Fruit fly (Drosophila melanogaster): ENCODE measurements around the gene CG9117.

CG9117 gene

DNA sequence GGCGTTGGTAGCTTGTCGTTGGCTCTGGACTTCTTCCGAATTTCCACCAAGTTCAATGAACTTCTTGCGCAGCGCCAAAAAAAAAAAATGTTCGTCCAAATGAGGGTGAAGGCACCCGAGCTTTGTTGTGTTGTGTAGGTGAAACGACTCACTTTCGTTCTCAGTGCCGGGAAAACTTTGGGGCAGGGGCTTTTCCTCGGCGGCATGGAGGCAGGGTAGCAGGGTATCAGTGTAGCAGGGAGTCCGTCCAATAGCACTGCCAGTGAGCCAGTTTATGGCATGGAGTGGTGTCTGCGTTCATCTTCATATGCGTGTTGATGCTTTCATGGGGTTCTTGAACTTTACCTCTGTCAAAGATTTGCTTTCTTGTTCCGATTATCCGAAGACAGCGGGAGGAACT, 36.6 kb upstream of the CG9117 start:
- TF ChIP-seq CrebA (GFP tag; optimal IDR thresholded peaks at IDR 0.05; ENCODE audit: borderline replicate concordance) (no peak), N (GFP tag; optimal IDR thresholded peaks at IDR 0.05) (no peak), psq (GFP tag; optimal IDR thresholded peaks at IDR 0.05) (no peak), foxo (GFP tag; optimal IDR thresholded peaks at IDR 0.05) (no peak), Rel (GFP tag; optimal IDR thresholded peaks at IDR 0.05) (no peak), Rel (tag; optimal IDR thresholded peaks at IDR 0.05) (no peak), Abd-B (GFP tag; optimal IDR thresholded peaks at IDR 0.05) (no peak), GATAd (GFP tag; optimal IDR thresholded peaks at IDR 0.05) (no peak)

- TF ChIP-seq rgr (GFP tag; optimal IDR thresholded peaks at IDR 0.05), result no peak
- TF ChIP-seq pan (optimal IDR thresholded peaks at IDR 0.05), result no peak
- TF ChIP-seq Dif (GFP tag; optimal IDR thresholded peaks at IDR 0.05; ENCODE audit: partially characterized antibody), result no peak
- no peak for TF ChIP-seq ey (GFP tag; optimal IDR thresholded peaks at IDR 0.05)
Measured at dm6 chr2L:6073894-6074293, 36.2 kb upstream of the CG9117 start.

DNA sequence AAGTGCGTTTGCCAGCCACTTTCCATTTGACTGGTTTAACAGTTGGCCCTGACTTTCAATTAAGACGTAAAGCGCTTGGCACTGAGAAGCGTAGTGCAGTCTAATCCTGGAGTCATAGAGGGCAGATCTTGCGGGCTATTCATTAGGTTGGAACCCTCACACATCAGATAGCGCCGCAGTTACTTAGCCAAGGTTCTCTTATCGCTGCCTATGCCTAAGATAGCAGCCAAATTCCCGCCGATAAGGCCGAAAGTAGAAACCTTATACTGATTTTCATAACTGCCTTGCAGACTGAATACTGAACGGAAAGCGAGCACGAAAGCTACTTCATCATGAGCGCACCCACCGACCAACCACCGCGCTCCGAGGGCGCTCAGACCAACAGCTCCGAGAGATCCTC, 34.4 kb upstream of the CG9117 start:
- TF ChIP-seq dsf (GFP tag; optimal IDR thresholded peaks at IDR 0.05; ENCODE audit: borderline replicate concordance) (no peak), tai (GFP tag; optimal IDR thresholded peaks at IDR 0.05) (no peak), Hr78 (GFP tag; optimal IDR thresholded peaks at IDR 0.05) (no peak), jim (GFP tag; optimal IDR thresholded peaks at IDR 0.05) (no peak), usp (GFP tag; optimal IDR thresholded peaks at IDR 0.05) (no peak), Hnf4 (GFP tag; optimal IDR thresholded peaks at IDR 0.05) (no peak), Dfd (GFP tag; optimal IDR thresholded peaks at IDR 0.05) (no peak), HLH106 (tag; optimal IDR thresholded peaks at IDR 0.05) (no peak), Dif (GFP tag; optimal IDR thresholded peaks at IDR 0.05; ENCODE audit: partially characterized antibody) (no peak), lola (GFP tag; optimal IDR thresholded peaks at IDR 0.05) (no peak)

dm6 chr2L:6070656-6071231, 33.0 kb upstream of the CG9117 start, which contains the start of the genes CG9154 and Kr-h2:
Gene CG9154, minus strand, starts transcription at chr2L:6070686.
Gene Kr-h2, plus strand, starts transcription at chr2L:6070990.
- no peak for TF ChIP-seq Rel (GFP tag; optimal IDR thresholded peaks at IDR 0.05)
- TF ChIP-seq Rel (tag; optimal IDR thresholded peaks at IDR 0.05), result peak; percentile 57
- TF ChIP-seq Sp1 (GFP tag; optimal IDR thresholded peaks at IDR 0.05), result peak; percentile 59
- TF ChIP-seq foxo (GFP tag; optimal IDR thresholded peaks at IDR 0.05), result peak in 1 of 2 experiments; percentile 36
- no peak for TF ChIP-seq Hr83 (GFP tag; optimal IDR thresholded peaks at IDR 0.05; ENCODE audit: poor library complexity, severe bottlenecking)
- peak; percentile 11 for TF ChIP-seq Jra (GFP tag; optimal IDR thresholded peaks at IDR 0.05)
- TF ChIP-seq usp (GFP tag; optimal IDR thresholded peaks at IDR 0.05), result no peak
- peak; percentile 28 for TF ChIP-seq h (GFP tag; optimal IDR thresholded peaks at IDR 0.05)
- TF ChIP-seq HLH106 (tag; optimal IDR thresholded peaks at IDR 0.05), result peak; percentile 70
- no peak for TF ChIP-seq brk (GFP tag; optimal IDR thresholded peaks at IDR 0.05)
- TF ChIP-seq dmrt93B (GFP tag; optimal IDR thresholded peaks at IDR 0.05), result no peak
- TF ChIP-seq psq (GFP tag; optimal IDR thresholded peaks at IDR 0.05), result peak; percentile 35
- no peak for TF ChIP-seq lola (GFP tag; optimal IDR thresholded peaks at IDR 0.05)
- TF ChIP-seq woc (GFP tag; optimal IDR thresholded peaks at IDR 0.05), result no peak
- no peak for TF ChIP-seq Dfd (GFP tag; optimal IDR thresholded peaks at IDR 0.05)
- TF ChIP-seq OdsH (GFP tag; optimal IDR thresholded peaks at IDR 0.05), result no peak
- TF ChIP-seq rgr (GFP tag; optimal IDR thresholded peaks at IDR 0.05), result peak; percentile 12
- no peak for TF ChIP-seq sage (GFP tag; optimal IDR thresholded peaks at IDR 0.05)
- peak; percentile 49 for TF ChIP-seq Myc (optimal IDR thresholded peaks at IDR 0.05)
- TF ChIP-seq Hnf4 (GFP tag; optimal IDR thresholded peaks at IDR 0.05), result peak; percentile 5
- peak; percentile 22 for TF ChIP-seq dsf (GFP tag; optimal IDR thresholded peaks at IDR 0.05; ENCODE audit: borderline replicate concordance)
- TF ChIP-seq CG9705 (GFP tag; optimal IDR thresholded peaks at IDR 0.05), result peak; percentile 24
- TF ChIP-seq ey (GFP tag; optimal IDR thresholded peaks at IDR 0.05), result no peak
- no peak for TF ChIP-seq jim (GFP tag; optimal IDR thresholded peaks at IDR 0.05)
- peak; percentile 37 for TF ChIP-seq br (GFP tag; optimal IDR thresholded peaks at IDR 0.05)
- TF ChIP-seq dl (GFP tag; optimal IDR thresholded peaks at IDR 0.05; ENCODE audit: insufficient read depth in 1 of 2, partially characterized antibody in 2 of 2), result no peak
- TF ChIP-seq Hr78 (GFP tag; optimal IDR thresholded peaks at IDR 0.05), result no peak
- TF ChIP-seq fru (GFP tag; optimal IDR thresholded peaks at IDR 0.05), result peak; percentile 49
- no peak for TF ChIP-seq Abd-B (GFP tag; optimal IDR thresholded peaks at IDR 0.05)
- TF ChIP-seq sv (GFP tag; optimal IDR thresholded peaks at IDR 0.05), result peak; percentile 4
- no peak for TF ChIP-seq CG32264 (GFP tag; optimal IDR thresholded peaks at IDR 0.05)
